Worm (Caenorhabditis elegans): Measurements from ENCODE around the gene F14F8.8.

DNA sequence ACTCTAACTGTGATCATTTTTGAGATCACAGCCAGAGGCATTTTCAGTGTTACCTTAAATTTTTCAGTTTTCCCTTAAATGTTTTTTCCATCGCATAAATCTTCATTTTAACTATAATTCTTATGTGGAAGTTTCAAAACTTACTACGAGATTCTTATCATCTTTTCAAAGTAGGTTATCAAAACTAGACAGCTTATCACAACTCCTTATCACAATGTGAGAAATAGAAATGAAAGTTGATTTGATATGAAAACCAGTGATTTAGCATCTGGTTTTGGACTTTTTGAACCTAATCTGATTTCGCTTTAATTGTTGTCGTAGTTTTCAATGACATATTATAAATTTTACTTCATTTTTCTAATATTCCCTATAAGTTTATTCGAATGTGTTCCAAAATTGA lies 36.2 kb downstream of the F14F8.8 start, which contains the start of gene mltn-11:
- TF ChIP-seq dao-5 (tag; optimal IDR thresholded peaks at IDR 0.05) (no peak), him-1 (tag; optimal IDR thresholded peaks at IDR 0.05) (no peak)
